Fruit fly (Drosophila melanogaster) whole organism, embryonic: ENCODE measurements around the gene HDAC6.

Experiments
- Aef1 ChIP-seq: fragments of 200-800 bp; sonication (Bioruptor generic); IDR thresholded peaks from 3 replicates; pipeline ENCODE4 v1.3.6; 2022; ENCODE audit warnings: missing biosample characterization, missing genetic modification characterization
- Blimp-1 ChIP-seq: fragments of 200-800 bp; sonication (Bioruptor generic); optimal IDR thresholded peaks from 3 replicates; lab custom pipeline; 2018; ENCODE audit warnings: missing biosample characterization, missing genetic modification characterization, mild to moderate bottlenecking, moderate library complexity, missing genetic modification reagents
- Bteb2 ChIP-seq: fragments of 200-800 bp; sonication (Bioruptor generic); optimal IDR thresholded peaks from 2 replicates; lab custom pipeline; 2016; ENCODE audit warnings: missing biosample characterization, missing genetic modification characterization
- C15 ChIP-seq: fragments of 200-800 bp; sonication (Bioruptor generic); IDR thresholded peaks from 3 replicates; pipeline ENCODE4 v1.3.6; 2022; ENCODE audit warnings: missing biosample characterization, missing genetic modification characterization
- CG11696 ChIP-seq: fragments of 200-800 bp; sonication (Bioruptor generic); IDR thresholded peaks from 2 replicates; pipeline ENCODE4 v1.3.6; 2022; ENCODE audit warnings: missing biosample characterization, missing genetic modification characterization
- CG12104 ChIP-seq: fragments of 200-800 bp; sonication (Bioruptor generic); optimal IDR thresholded peaks from 3 replicates; lab custom pipeline; 2016; ENCODE audit warnings: missing biosample characterization, missing genetic modification characterization
- CG12219 ChIP-seq: fragments of 200-800 bp; sonication (Bioruptor generic); optimal IDR thresholded peaks from 3 replicates; lab custom pipeline; 2018; ENCODE audit warnings: missing biosample characterization, mild to moderate bottlenecking, missing genetic modification characterization
- CG1233 ChIP-seq: fragments of 200-800 bp; sonication (Bioruptor generic); optimal IDR thresholded peaks from 4 replicates; lab custom pipeline; 2018; ENCODE audit warnings: missing biosample characterization, mild to moderate bottlenecking, missing genetic modification characterization
- CG12391 ChIP-seq: fragments of 200-800 bp; sonication (Bioruptor generic); optimal IDR thresholded peaks from 3 replicates; lab custom pipeline; 2018; ENCODE audit warnings: missing biosample characterization, mild to moderate bottlenecking, missing genetic modification characterization, moderate library complexity
- CG12942 ChIP-seq: fragments of 200-800 bp; sonication (Bioruptor generic); optimal IDR thresholded peaks from 3 replicates; lab custom pipeline; 2016; ENCODE audit warnings: missing biosample characterization, missing genetic modification characterization
- CG13424 ChIP-seq: fragments of 200-800 bp; sonication (Bioruptor generic); optimal IDR thresholded peaks from 2 replicates; lab custom pipeline; 2019; ENCODE audit warnings: missing biosample characterization, mild to moderate bottlenecking, missing genetic modification characterization, moderate library complexity
- CG14965 ChIP-seq: fragments of 200-800 bp; sonication (Bioruptor generic); optimal IDR thresholded peaks from 2 replicates; lab custom pipeline; 2016; ENCODE audit warnings: missing biosample characterization, missing genetic modification characterization, borderline replicate concordance
- CG17186 ChIP-seq: fragments of 200-800 bp; sonication (Bioruptor generic); optimal IDR thresholded peaks from 3 replicates; lab custom pipeline; 2017; ENCODE audit warnings: missing biosample characterization, missing genetic modification reagents, missing genetic modification characterization
- CG17361 ChIP-seq: fragments of 200-800 bp; sonication (Bioruptor generic); IDR thresholded peaks from 3 replicates; pipeline ENCODE4 v1.3.6; 2022; ENCODE audit warnings: missing biosample characterization, missing genetic modification characterization
- CG30403 ChIP-seq: fragments of 200-800 bp; sonication (Bioruptor generic); optimal IDR thresholded peaks from 3 replicates; lab custom pipeline; 2016; ENCODE audit warnings: missing biosample characterization, missing genetic modification characterization
- CG3163 ChIP-seq: fragments of 200-800 bp; sonication (Bioruptor generic); optimal IDR thresholded peaks from 3 replicates; lab custom pipeline; 2016; ENCODE audit warnings: missing biosample characterization, missing genetic modification characterization
- CG32767 ChIP-seq: fragments of 200-800 bp; sonication (Bioruptor generic); IDR thresholded peaks from 2 replicates; pipeline ENCODE4 v1.3.6; 2022; ENCODE audit warnings: missing biosample characterization, missing genetic modification characterization
- CG34422 ChIP-seq: fragments of 200-800 bp; sonication (Bioruptor generic); IDR thresholded peaks from 3 replicates; pipeline ENCODE4 v1.3.6; 2022; ENCODE audit warnings: missing biosample characterization, missing genetic modification characterization
- CG4730 ChIP-seq: fragments of 200-800 bp; sonication (Bioruptor generic); IDR thresholded peaks from 2 replicates; pipeline ENCODE4 v1.3.6; 2022; ENCODE audit warnings: missing biosample characterization, missing genetic modification characterization
- CG6254 ChIP-seq: fragments of 200-800 bp; sonication (Bioruptor generic); optimal IDR thresholded peaks from 3 replicates; lab custom pipeline; 2017; ENCODE audit warnings: mild to moderate bottlenecking, missing biosample characterization, missing genetic modification reagents, missing genetic modification characterization
- CG6683 ChIP-seq: fragments of 200-800 bp; sonication (Bioruptor generic); optimal IDR thresholded peaks from 2 replicates; lab custom pipeline; 2017; ENCODE audit warnings: missing biosample characterization, mild to moderate bottlenecking, missing genetic modification characterization, missing genetic modification reagents
- CG6689 ChIP-seq: fragments of 200-800 bp; sonication (Bioruptor generic); IDR thresholded peaks from 2 replicates; pipeline ENCODE4 v1.3.6; 2022; ENCODE audit warnings: missing biosample characterization, missing genetic modification characterization
- CTCF ChIP-seq: fragments of 200-800 bp; sonication (Bioruptor generic); optimal IDR thresholded peaks from 2 replicates; lab custom pipeline; 2017; ENCODE audit warnings: missing biosample characterization, mild to moderate bottlenecking, missing genetic modification characterization, moderate library complexity
- Camta ChIP-seq: fragments of 200-800 bp; sonication (Bioruptor generic); optimal IDR thresholded peaks from 2 replicates; lab custom pipeline; 2016; ENCODE audit warnings: missing biosample characterization, missing genetic modification characterization
- CoRest ChIP-seq: fragments of 200-800 bp; sonication (Bioruptor generic); optimal IDR thresholded peaks from 3 replicates; lab custom pipeline; 2018; ENCODE audit warnings: missing biosample characterization, mild to moderate bottlenecking, missing genetic modification characterization, moderate library complexity
- D ChIP-seq, 2 experiments: fragments of 200-800 bp in 1 of 2; fragments of >200 bp in 1 of 2; sonication (Bioruptor generic) in 1 of 2; optimal IDR thresholded peaks; 2 replicates in 1 of 2; 3 replicates in 1 of 2; lab custom pipeline; 2017; ENCODE audit warnings: mild to moderate bottlenecking in 1 of 2, missing biosample characterization in 1 of 2, missing genetic modification characterization in 1 of 2, missing genetic modification reagents in 1 of 2
- Deaf1 ChIP-seq: fragments of 200-800 bp; optimal IDR thresholded peaks from 3 replicates; lab custom pipeline; 2019; ENCODE audit warnings: missing biosample characterization, mild to moderate bottlenecking, missing genetic modification characterization, moderate library complexity
- Dip3 ChIP-seq: fragments of 200-800 bp; sonication (Bioruptor generic); optimal IDR thresholded peaks from 3 replicates; lab custom pipeline; 2016; ENCODE audit warnings: missing biosample characterization, missing genetic modification characterization
- Gsc ChIP-seq: fragments of 200-800 bp; sonication (Bioruptor generic); IDR thresholded peaks from 2 replicates; pipeline ENCODE4 v1.3.6; 2022; ENCODE audit warnings: missing biosample characterization, missing genetic modification characterization
- Med ChIP-seq: fragments of 200-800 bp; sonication (Bioruptor generic); peaks from one replicate; lab custom pipeline; 2016; ENCODE audit warnings: missing biosample characterization, missing genetic modification characterization, mild to moderate bottlenecking, inconsistent platforms, moderate library complexity
- Myb ChIP-seq: fragments of 200-800 bp; sonication (Bioruptor generic); optimal IDR thresholded peaks from 2 replicates; lab custom pipeline; 2016; ENCODE audit warnings: missing biosample characterization, missing genetic modification characterization
- Nf-YB ChIP-seq: fragments of 200-800 bp; sonication (Bioruptor generic); optimal IDR thresholded peaks from 3 replicates; lab custom pipeline; 2019; ENCODE audit warnings: missing biosample characterization, mild to moderate bottlenecking, missing genetic modification characterization, moderate library complexity
- Sox102F ChIP-seq: fragments of 200-800 bp; sonication (Bioruptor generic); optimal IDR thresholded peaks from 2 replicates; lab custom pipeline; 2018; ENCODE audit warnings: missing biosample characterization, mild to moderate bottlenecking, missing genetic modification characterization, moderate library complexity
- amos ChIP-seq: fragments of 200-800 bp; sonication (Bioruptor generic); IDR thresholded peaks from 2 replicates; pipeline ENCODE4 v1.3.6; 2022; ENCODE audit warnings: missing biosample characterization, missing genetic modification characterization; ENCODE audit not compliant: partially characterized antibody
- ara ChIP-seq: fragments of 200-800 bp; sonication (Bioruptor generic); IDR thresholded peaks from 2 replicates; pipeline ENCODE4 v1.3.6; 2022; ENCODE audit warnings: missing biosample characterization, missing genetic modification characterization
- dati ChIP-seq: fragments of 200-800 bp; sonication (Bioruptor generic); IDR thresholded peaks from 2 replicates; pipeline ENCODE4 v1.3.6; 2022; ENCODE audit warnings: missing biosample characterization, missing genetic modification characterization
- gcm ChIP-seq: fragments of 200-800 bp; sonication (Bioruptor generic); optimal IDR thresholded peaks from 2 replicates; lab custom pipeline; 2019; ENCODE audit warnings: missing biosample characterization, mild to moderate bottlenecking, missing genetic modification characterization, moderate library complexity
- gt ChIP-seq: fragments of 200-800 bp; sonication (Bioruptor generic); IDR thresholded peaks from 2 replicates; pipeline ENCODE4 v1.3.6; 2022; ENCODE audit warnings: missing biosample characterization, missing genetic modification characterization
- insv ChIP-seq, 2 experiments: fragments of 200-800 bp; sonication (Bioruptor generic); optimal IDR thresholded peaks; 3 replicates each; lab custom pipeline; 2016 to 2018; ENCODE audit warnings: missing biosample characterization in 2 of 2, missing genetic modification characterization in 2 of 2
- jing ChIP-seq: fragments of 200-800 bp; sonication (Bioruptor generic); optimal IDR thresholded peaks from 2 replicates; lab custom pipeline; 2018; ENCODE audit warnings: missing biosample characterization, mild to moderate bottlenecking, missing genetic modification characterization
- lbe ChIP-seq: fragments of 200-800 bp; sonication (Bioruptor generic); optimal IDR thresholded peaks from 2 replicates; lab custom pipeline; 2016; ENCODE audit warnings: missing biosample characterization, mild to moderate bottlenecking, missing genetic modification characterization
- odd ChIP-seq: fragments of 200-800 bp; sonication (Bioruptor generic); optimal IDR thresholded peaks from 2 replicates; lab custom pipeline; 2017; ENCODE audit warnings: missing biosample characterization, mild to moderate bottlenecking, missing genetic modification characterization
- phol ChIP-seq: fragments of 200-800 bp; sonication (Bioruptor generic); optimal IDR thresholded peaks from 3 replicates; lab custom pipeline; 2018; ENCODE audit warnings: missing biosample characterization, mild to moderate bottlenecking, missing genetic modification characterization, moderate library complexity
- ranshi ChIP-seq: fragments of 200-800 bp; sonication (Bioruptor generic); IDR thresholded peaks from 2 replicates; pipeline ENCODE4 v1.3.6; 2022; ENCODE audit warnings: missing biosample characterization, missing genetic modification characterization
- sqz ChIP-seq: fragments of 200-800 bp; sonication (Bioruptor generic); optimal IDR thresholded peaks from 3 replicates; lab custom pipeline; 2018; ENCODE audit warnings: missing biosample characterization, mild to moderate bottlenecking, missing genetic modification characterization
- unpg ChIP-seq: fragments of 200-800 bp; sonication (Bioruptor generic); optimal IDR thresholded peaks from 3 replicates; lab custom pipeline; 2018; ENCODE audit warnings: missing biosample characterization, mild to moderate bottlenecking, missing genetic modification characterization, moderate library complexity
- wek ChIP-seq: fragments of 200-800 bp; sonication (Bioruptor generic); optimal IDR thresholded peaks from 3 replicates; lab custom pipeline; 2018; ENCODE audit warnings: missing biosample characterization, mild to moderate bottlenecking, missing genetic modification characterization, moderate library complexity
- zfh2 ChIP-seq: fragments of 200-800 bp; sonication (Bioruptor generic); optimal IDR thresholded peaks from 2 replicates; lab custom pipeline; 2016; ENCODE audit warnings: missing biosample characterization, missing genetic modification characterization

HDAC6 gene

dm6 chrX:15309918-15310317 is 23.2 kb upstream of the HDAC6 start (continued):
- no peak for TF ChIP-seq odd
- TF ChIP-seq CG14965 (GFP tag; lab: Kevin White, UChicago): no peak
- TF ChIP-seq CG12219: no peak
- no peak for TF ChIP-seq CTCF
- TF ChIP-seq phol (tag; lab: Kevin White, UChicago): peak; percentile 6
- no peak for TF ChIP-seq C15 (GFP tag; lab: Robert Waterston, UW)
- TF ChIP-seq dati (GFP tag; lab: Robert Waterston, UW): no peak
- TF ChIP-seq gcm (GFP tag; lab: Kevin White, UChicago): no peak
- no peak for TF ChIP-seq CG12104 (GFP tag; lab: Kevin White, UChicago)
- peak; percentile 36 for TF ChIP-seq CG13424 (tag; lab: Kevin White, UChicago)
- TF ChIP-seq lbe (GFP tag; lab: Kevin White, UChicago): no peak
- no peak for TF ChIP-seq CG30403 (GFP tag; lab: Kevin White, UChicago)
- TF ChIP-seq Gsc (GFP tag; lab: Robert Waterston, UW): no peak
- no peak for TF ChIP-seq Med (GFP tag; lab: Kevin White, UChicago)
- TF ChIP-seq sqz (GFP tag; lab: Kevin White, UChicago): no peak
- no peak for TF ChIP-seq CG4730 (GFP tag; lab: Robert Waterston, UW)
- no peak for TF ChIP-seq CG11696 (GFP tag; lab: Robert Waterston, UW)
- TF ChIP-seq unpg (GFP tag; lab: Kevin White, UChicago): peak; percentile 32
- no peak for TF ChIP-seq jing (GFP tag; lab: Kevin White, UChicago)
- TF ChIP-seq ranshi (GFP tag; lab: Robert Waterston, UW): no peak
- TF ChIP-seq CG17186 (GFP tag; lab: Kevin White, UChicago): no peak
- TF ChIP-seq CG6683 (GFP tag; lab: Kevin White, UChicago): no peak
- TF ChIP-seq CG17361 (GFP tag; lab: Robert Waterston, UW): 0 out of 3 replicates have a peak, but pooled peaks have one; percentile 30
- TF ChIP-seq Myb (GFP tag; lab: Kevin White, UChicago): no peak
- no peak for TF ChIP-seq CG1233 (GFP tag; lab: Kevin White, UChicago)
- peak; percentile 24 for TF ChIP-seq CoRest (tag; lab: Kevin White, UChicago)
- no peak for TF ChIP-seq gt (GFP tag; lab: Robert Waterston, UW)
- TF ChIP-seq amos (GFP tag; lab: Robert Waterston, UW): no peak
- TF ChIP-seq Blimp-1 (GFP tag; lab: Kevin White, UChicago): peak; percentile 24
- no peak for TF ChIP-seq Bteb2 (GFP tag; lab: Kevin White, UChicago)
- no peak for TF ChIP-seq CG6254 (GFP tag; lab: Kevin White, UChicago)
- TF ChIP-seq insv (GFP tag; optimal IDR thresholded peaks at IDR 0.05; lab: Kevin White, UChicago): no peak
- TF ChIP-seq Aef1 (GFP tag; lab: Robert Waterston, UW): 0 out of 3 replicates have a peak, but pooled peaks have one; percentile 18
- no peak for TF ChIP-seq Nf-YB (GFP tag; lab: Kevin White, UChicago)
- no peak for TF ChIP-seq CG12942 (GFP tag; lab: Kevin White, UChicago)
- TF ChIP-seq Sox102F (GFP tag; lab: Kevin White, UChicago): peak; percentile 54
- no peak for TF ChIP-seq CG34422
- TF ChIP-seq CG12391 (tag; lab: Kevin White, UChicago): peak; percentile 11
- TF ChIP-seq wek (GFP tag; lab: Kevin White, UChicago): no peak
- TF ChIP-seq Deaf1 (tag; lab: Kevin White, UChicago): no peak
- no peak for TF ChIP-seq Camta (GFP tag; lab: Kevin White, UChicago)
- TF ChIP-seq CG6689 (GFP tag; lab: Robert Waterston, UW): 0 out of 2 replicates have a peak, but pooled peaks have one; percentile 13
- TF ChIP-seq CG3163 (GFP tag; lab: Kevin White, UChicago): no peak
- TF ChIP-seq Dip3 (GFP tag; lab: Kevin White, UChicago): no peak
- TF ChIP-seq ara: no peak
- TF ChIP-seq zfh2 (GFP tag; lab: Kevin White, UChicago): no peak
- no peak for TF ChIP-seq CG32767 (GFP tag; lab: Robert Waterston, UW)
- no peak for TF ChIP-seq D (optimal IDR thresholded peaks at IDR 0.05; lab: Kevin White, UChicago)
- no peak for TF ChIP-seq D (GFP tag; optimal IDR thresholded peaks at IDR 0.05; lab: Kevin White, UChicago)
